Worm (Caenorhabditis elegans) whole organism, L2 larva: Measurements from ENCODE around the gene pqn-80.

Experiments
- C34F6.9 ChIP-seq: fragments of 150-350 bp; optimal IDR thresholded peaks from 2 replicates; lab custom pipeline; 2014; ENCODE audit warnings: missing biosample characterization, missing genetic modification characterization
- F13H6.1 ChIP-seq: sonication (generic microtip); optimal IDR thresholded peaks from 2 replicates; lab custom pipeline; 2016; ENCODE audit warnings: missing genetic modification characterization, missing compliant biosample characterization
- R02D3.7 ChIP-seq: fragments of 150-350 bp; optimal IDR thresholded peaks from 2 replicates; lab custom pipeline; 2014; ENCODE audit warnings: missing biosample characterization, missing genetic modification characterization
- Y55F3AM.14 ChIP-seq: fragments of 200-800 bp; sonication (Bioruptor generic); optimal IDR thresholded peaks from 2 replicates; lab custom pipeline; 2018; ENCODE audit warnings: mild to moderate bottlenecking, missing genetic modification characterization, missing compliant biosample characterization
- ZK546.5 ChIP-seq: sonication (generic microtip); optimal IDR thresholded peaks from 2 replicates; lab custom pipeline; 2017; ENCODE audit warnings: missing biosample characterization, missing genetic modification characterization
- alr-1 ChIP-seq: fragments of 150-350 bp; optimal IDR thresholded peaks from 2 replicates; lab custom pipeline; 2014; ENCODE audit warnings: missing biosample characterization, missing genetic modification characterization
- aly-2 ChIP-seq: fragments of 150-350 bp; optimal IDR thresholded peaks from 2 replicates; lab custom pipeline; 2014; ENCODE audit warnings: missing biosample characterization, missing genetic modification characterization
- ama-1 ChIP-seq: fragments of 150-350 bp; optimal IDR thresholded peaks from 2 replicates; lab custom pipeline; 2018; ENCODE audit warnings: inconsistent platforms
- blmp-1 ChIP-seq: sonication (generic microtip); optimal IDR thresholded peaks from 2 replicates; lab custom pipeline; 2017; ENCODE audit warnings: missing genetic modification characterization, mild to moderate bottlenecking, missing compliant biosample characterization, antibody characterized with exemption, moderate library complexity; ENCODE audit not compliant: insufficient read depth
- ceh-16 ChIP-seq: fragments of 150-350 bp; optimal IDR thresholded peaks from 2 replicates; lab custom pipeline; 2014; ENCODE audit warnings: missing biosample characterization, missing genetic modification characterization
- ceh-82 ChIP-seq: fragments of 150-350 bp; optimal IDR thresholded peaks from 2 replicates; lab custom pipeline; 2014; ENCODE audit warnings: missing biosample characterization, missing genetic modification characterization
- dmd-4 ChIP-seq: sonication (generic microtip); optimal IDR thresholded peaks from 2 replicates; lab custom pipeline; 2017; ENCODE audit warnings: missing biosample characterization, missing genetic modification characterization
- elt-1 ChIP-seq: fragments of 150-350 bp; optimal IDR thresholded peaks from 2 replicates; lab custom pipeline; 2014; ENCODE audit warnings: missing biosample characterization, missing genetic modification characterization
- elt-3 ChIP-seq: sonication (generic microtip); optimal IDR thresholded peaks from 2 replicates; lab custom pipeline; 2017; ENCODE audit warnings: missing biosample characterization, missing genetic modification characterization
- fos-1 ChIP-seq: fragments of 150-350 bp; optimal IDR thresholded peaks from 2 replicates; lab custom pipeline; 2014; ENCODE audit warnings: missing biosample characterization, missing genetic modification characterization
- gmeb-1 ChIP-seq: fragments of 150-350 bp; optimal IDR thresholded peaks from 2 replicates; lab custom pipeline; 2014; ENCODE audit warnings: missing biosample characterization, missing genetic modification characterization
- lin-11 ChIP-seq: fragments of 150-350 bp; sonication (generic microtip); optimal IDR thresholded peaks from 2 replicates; lab custom pipeline; 2014; ENCODE audit warnings: missing biosample characterization, missing genetic modification characterization, inconsistent platforms, mixed read lengths
- lin-39 ChIP-seq: fragments of 150-350 bp; optimal IDR thresholded peaks from 2 replicates; lab custom pipeline; 2014; ENCODE audit warnings: missing biosample characterization, missing genetic modification reagents, missing genetic modification characterization
- mab-5 ChIP-seq: fragments of 150-350 bp; optimal IDR thresholded peaks from 2 replicates; lab custom pipeline; 2014; ENCODE audit warnings: missing biosample characterization, missing genetic modification characterization
- mbf-1 ChIP-seq: sonication (generic microtip); optimal IDR thresholded peaks from 2 replicates; lab custom pipeline; 2017; ENCODE audit warnings: missing biosample characterization, missing genetic modification characterization
- mdl-1 ChIP-seq, 2 experiments: fragments of 150-350 bp in 1 of 2; sonication (generic microtip) in 1 of 2; optimal IDR thresholded peaks; 2 replicates each; lab custom pipeline; 2017; ENCODE audit warnings: missing biosample characterization in 2 of 2, missing genetic modification characterization in 2 of 2
- nhr-10 ChIP-seq: sonication (generic microtip); optimal IDR thresholded peaks from 2 replicates; lab custom pipeline; 2017; ENCODE audit warnings: missing biosample characterization, missing genetic modification characterization
- nhr-11 ChIP-seq: fragments of 150-350 bp; optimal IDR thresholded peaks from 2 replicates; lab custom pipeline; 2014; ENCODE audit warnings: missing biosample characterization, missing genetic modification characterization
- nhr-12 ChIP-seq: fragments of 150-350 bp; optimal IDR thresholded peaks from 2 replicates; lab custom pipeline; 2014; ENCODE audit warnings: missing biosample characterization, missing genetic modification characterization
- nhr-129 ChIP-seq: fragments of 150-350 bp; optimal IDR thresholded peaks from 2 replicates; lab custom pipeline; 2014; ENCODE audit warnings: missing biosample characterization, missing genetic modification characterization
- nhr-21 ChIP-seq: fragments of 150-350 bp; optimal IDR thresholded peaks from 2 replicates; lab custom pipeline; 2014; ENCODE audit warnings: missing biosample characterization, missing genetic modification characterization
- nhr-237 ChIP-seq: fragments of 150-350 bp; optimal IDR thresholded peaks from 2 replicates; lab custom pipeline; 2014; ENCODE audit warnings: missing biosample characterization, missing genetic modification characterization
- nhr-25 ChIP-seq: fragments of 150-350 bp; sonication (generic microtip); optimal IDR thresholded peaks from 3 replicates; lab custom pipeline; 2014; ENCODE audit warnings: missing biosample characterization, missing genetic modification characterization
- nhr-6 ChIP-seq: fragments of 150-350 bp; optimal IDR thresholded peaks from 2 replicates; lab custom pipeline; 2014; ENCODE audit warnings: missing biosample characterization, missing genetic modification characterization
- nhr-77 ChIP-seq: fragments of 150-350 bp; optimal IDR thresholded peaks from 2 replicates; lab custom pipeline; 2014; ENCODE audit warnings: missing biosample characterization, missing genetic modification characterization
- peb-1 ChIP-seq: fragments of 150-350 bp; optimal IDR thresholded peaks from 2 replicates; lab custom pipeline; 2014; ENCODE audit warnings: missing biosample characterization, missing genetic modification characterization
- sem-4 ChIP-seq: fragments of 150-350 bp; optimal IDR thresholded peaks from 2 replicates; lab custom pipeline; 2014; ENCODE audit warnings: missing biosample characterization, missing genetic modification reagents, missing genetic modification characterization
- skn-1 ChIP-seq: sonication (generic microtip); optimal IDR thresholded peaks from 2 replicates; lab custom pipeline; 2017; ENCODE audit warnings: missing biosample characterization, missing genetic modification characterization
- sma-3 ChIP-seq: sonication (generic microtip); optimal IDR thresholded peaks from 2 replicates; lab custom pipeline; 2016; ENCODE audit warnings: missing genetic modification reagents, missing genetic modification characterization, missing compliant biosample characterization
- sma-9 ChIP-seq, 2 experiments: fragments of 150-350 bp in 1 of 2; sonication (generic microtip) in 1 of 2; optimal IDR thresholded peaks; 2 replicates each; lab custom pipeline; 2014 to 2016; ENCODE audit warnings: missing genetic modification characterization in 2 of 2, mild to moderate bottlenecking in 1 of 2, missing biosample characterization in 1 of 2, missing compliant biosample characterization in 1 of 2, missing genetic modification reagents in 1 of 2, moderate library complexity in 1 of 2
- snpc-4 ChIP-seq: fragments of 150-350 bp; optimal IDR thresholded peaks from 2 replicates; lab custom pipeline; 2014; ENCODE audit warnings: missing biosample characterization, missing genetic modification characterization
- unc-39 ChIP-seq: fragments of 150-350 bp; optimal IDR thresholded peaks from 2 replicates; lab custom pipeline; 2014; ENCODE audit warnings: missing biosample characterization, missing genetic modification characterization
- unc-55 ChIP-seq: fragments of 150-350 bp; sonication (generic microtip); optimal IDR thresholded peaks from 3 replicates; lab custom pipeline; 2014; ENCODE audit warnings: missing biosample characterization, missing genetic modification reagents, missing genetic modification characterization
- unc-62 ChIP-seq: fragments of 150-350 bp; optimal IDR thresholded peaks from 2 replicates; lab custom pipeline; 2014; ENCODE audit warnings: missing biosample characterization, missing genetic modification reagents, missing genetic modification characterization
- zag-1 ChIP-seq: fragments of 150-350 bp; optimal IDR thresholded peaks from 2 replicates; lab custom pipeline; 2014; ENCODE audit warnings: missing biosample characterization, missing genetic modification characterization
- ztf-1 ChIP-seq: fragments of 200-800 bp; sonication (Bioruptor generic); conservative IDR thresholded peaks from 2 replicates; pipeline ENCODE4 v1.3.6; 2022; ENCODE audit warnings: missing genetic modification characterization, missing compliant biosample characterization
- ztf-11 ChIP-seq: sonication (generic microtip); optimal IDR thresholded peaks from 2 replicates; lab custom pipeline; 2017; ENCODE audit warnings: missing biosample characterization, missing genetic modification characterization
- ztf-4 ChIP-seq: fragments of 150-350 bp; optimal IDR thresholded peaks from 2 replicates; lab custom pipeline; 2014; ENCODE audit warnings: missing biosample characterization, missing genetic modification characterization

pqn-80 gene

DNA sequence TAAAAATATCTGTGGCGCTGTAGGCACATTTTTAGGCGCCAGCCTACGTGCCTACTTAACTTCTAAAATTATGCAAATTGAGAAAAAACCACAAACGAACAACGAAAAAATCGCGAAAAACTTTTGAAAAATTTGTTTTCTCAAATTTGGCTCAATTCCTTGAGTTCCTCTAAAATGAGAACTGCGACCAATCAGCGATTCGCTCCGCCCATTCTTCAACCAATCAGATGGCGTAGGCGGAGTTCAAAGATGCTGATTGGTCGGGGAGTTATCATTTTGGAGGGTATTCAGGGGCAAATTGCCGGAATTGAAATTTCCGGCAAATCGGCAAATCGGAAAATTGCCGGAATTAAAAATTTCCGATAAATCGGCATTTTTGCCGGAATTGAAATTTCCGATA is 40.5 kb upstream of the pqn-80 start:
- no peak for TF ChIP-seq nhr-25 (tag; lab: Kevin White, UChicago)
- TF ChIP-seq peb-1: no peak
- no peak for TF ChIP-seq ceh-82 (tag; lab: Kevin White, UChicago)
- no peak for TF ChIP-seq elt-1 (tag; lab: Kevin White, UChicago)
- no peak for TF ChIP-seq skn-1 (tag; lab: Kevin White, UChicago)
- TF ChIP-seq nhr-237: no peak
- no peak for TF ChIP-seq mab-5 (tag; lab: Kevin White, UChicago)
- no peak for TF ChIP-seq ztf-11
- TF ChIP-seq C34F6.9 (tag; lab: Kevin White, UChicago): no peak
- TF ChIP-seq nhr-11 (tag; lab: Kevin White, UChicago): no peak
- TF ChIP-seq ama-1 (lab: Kevin White, UChicago): no peak
- no peak for TF ChIP-seq nhr-10 (tag; lab: Kevin White, UChicago)
- no peak for TF ChIP-seq ceh-16 (tag; lab: Kevin White, UChicago)
- no peak for TF ChIP-seq snpc-4 (tag; lab: Kevin White, UChicago)
- TF ChIP-seq alr-1 (tag; lab: Kevin White, UChicago): no peak
- TF ChIP-seq blmp-1 (tag; lab: Kevin White, UChicago): no peak
- no peak for TF ChIP-seq F13H6.1 (tag; lab: Kevin White, UChicago)

DNA sequence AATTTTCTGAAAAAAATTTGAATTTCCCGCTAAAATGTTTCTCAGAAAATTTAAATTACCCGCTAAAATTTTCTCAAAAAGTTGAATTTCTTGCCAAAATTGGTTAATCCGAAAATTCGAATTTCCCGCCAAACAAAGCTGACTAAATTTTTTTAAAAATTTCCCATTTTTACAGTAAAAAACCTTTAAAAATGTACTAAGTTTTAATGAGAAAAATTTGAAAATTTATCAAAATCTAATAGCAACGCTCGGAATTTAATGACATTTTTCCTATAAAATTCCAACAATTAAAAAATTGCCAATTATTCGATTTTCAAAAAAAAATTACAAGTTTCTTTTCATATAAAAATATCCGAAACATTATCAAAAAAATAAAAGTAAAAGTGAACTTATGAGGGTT is 34.4 kb upstream of the pqn-80 start:
- no peak for TF ChIP-seq R02D3.7 (tag; lab: Kevin White, UChicago)
- no peak for TF ChIP-seq fos-1 (tag; lab: Kevin White, UChicago)
- TF ChIP-seq ceh-82 (tag; lab: Kevin White, UChicago): no peak
- TF ChIP-seq nhr-11 (tag; lab: Kevin White, UChicago): no peak

DNA sequence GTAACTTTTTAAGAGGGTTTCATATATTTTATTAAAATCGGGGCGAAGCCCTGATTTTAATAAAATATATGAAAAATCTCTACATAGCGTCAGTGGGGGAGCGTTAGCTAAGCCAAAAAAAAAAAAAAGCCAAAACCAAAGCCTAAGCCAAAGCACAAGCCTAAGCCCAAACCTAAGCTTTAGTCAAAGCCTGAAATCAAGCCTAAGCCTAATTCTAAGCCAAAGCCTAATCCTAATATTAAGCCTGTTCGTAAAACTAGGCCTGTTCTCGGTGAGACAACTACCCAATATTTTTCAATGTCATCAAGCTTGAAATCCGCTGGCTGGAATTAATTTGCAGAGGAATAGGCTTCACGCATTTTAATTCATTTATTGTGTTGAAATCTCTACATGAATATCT is 30.7 kb upstream of the pqn-80 start:
- peak; percentile 23 for TF ChIP-seq ama-1 (lab: Kevin White, UChicago)
- no peak for TF ChIP-seq nhr-6 (tag; lab: Kevin White, UChicago)
- TF ChIP-seq, all 48 proteins: peak for 1

DNA sequence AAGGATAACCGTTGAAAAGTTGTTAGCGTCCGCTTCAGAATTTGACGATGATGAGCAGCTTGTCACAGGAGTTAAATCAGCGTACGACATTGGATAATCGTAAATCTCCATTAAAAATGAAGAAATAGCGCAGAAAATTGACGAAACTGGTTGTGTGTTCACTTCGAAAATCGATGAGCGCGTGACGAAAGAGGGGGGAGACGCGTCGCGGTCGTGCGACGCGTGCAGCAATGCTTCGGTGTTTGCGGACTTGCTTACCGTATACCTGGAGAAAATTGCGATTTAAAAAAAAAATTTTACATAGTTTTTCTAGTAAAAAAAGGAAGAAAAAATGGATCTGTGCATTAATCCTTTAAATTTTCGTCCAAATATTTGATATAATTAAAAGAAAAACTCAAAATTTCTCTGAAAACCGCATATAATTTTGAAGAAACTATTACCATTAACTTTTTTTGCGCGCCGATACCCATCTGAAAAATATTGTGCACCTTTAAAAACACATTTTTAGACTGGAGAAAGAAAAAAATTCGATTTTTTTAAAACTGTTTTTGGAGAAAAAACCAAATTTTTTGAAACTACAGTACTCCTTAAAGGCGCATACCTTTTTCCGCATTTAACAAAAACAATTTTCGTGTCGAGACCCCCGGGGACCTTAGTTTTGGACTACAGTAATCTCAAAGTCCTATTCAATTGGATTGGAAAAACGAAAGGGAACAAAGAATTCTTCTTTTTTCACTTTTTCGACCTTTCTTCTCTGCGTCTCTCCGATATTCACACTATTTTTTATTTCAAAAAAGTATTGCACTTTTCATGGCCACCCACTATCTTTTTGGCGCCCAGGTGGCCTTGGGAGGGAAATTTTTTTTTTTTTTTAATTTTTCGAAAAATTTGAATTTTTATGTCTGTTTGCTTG is 27.7 kb upstream of the pqn-80 start:
- no peak for TF ChIP-seq dmd-4 (tag; lab: Kevin White, UChicago)
- no peak for TF ChIP-seq nhr-77 (tag; lab: Kevin White, UChicago)
- TF ChIP-seq lin-11 (tag; lab: Kevin White, UChicago): peak; percentile 83
- peak; percentile 84 for TF ChIP-seq nhr-129 (tag; lab: Kevin White, UChicago)
- TF ChIP-seq elt-3 (tag; lab: Kevin White, UChicago): no peak
- TF ChIP-seq fos-1 (tag; lab: Kevin White, UChicago): peak; percentile 71
- TF ChIP-seq nhr-21 (tag; lab: Kevin White, UChicago): peak; percentile 50
- no peak for TF ChIP-seq mbf-1
- TF ChIP-seq sem-4 (tag; lab: Kevin White, UChicago): peak; percentile 92
- TF ChIP-seq nhr-11 (tag; lab: Kevin White, UChicago): no peak
- no peak for TF ChIP-seq lin-39
- no peak for TF ChIP-seq skn-1 (tag; lab: Kevin White, UChicago)
- TF ChIP-seq nhr-25 (tag; lab: Kevin White, UChicago): peak; percentile 86
- peak; percentile 8 for TF ChIP-seq ceh-82 (tag; lab: Kevin White, UChicago)
- TF ChIP-seq mab-5 (tag; lab: Kevin White, UChicago): peak; percentile 76
- TF ChIP-seq ztf-4: peak; percentile 72
- peak; percentile 76 for TF ChIP-seq sma-9 (GFP tag; optimal IDR thresholded peaks at IDR 0.05; lab: Kevin White, UChicago)
- no peak for TF ChIP-seq sma-9 (tag; optimal IDR thresholded peaks at IDR 0.05; lab: Kevin White, UChicago)
- TF ChIP-seq ztf-1: no peak
- TF ChIP-seq gmeb-1 (tag; lab: Kevin White, UChicago): peak; percentile 77
- peak; percentile 69 for TF ChIP-seq Y55F3AM.14 (GFP tag; lab: Kevin White, UChicago)
- no peak for TF ChIP-seq elt-1 (tag; lab: Kevin White, UChicago)
- peak; percentile 76 for TF ChIP-seq sma-3 (GFP tag; lab: Kevin White, UChicago)
- peak; percentile 14 for TF ChIP-seq nhr-6 (tag; lab: Kevin White, UChicago)
- no peak for TF ChIP-seq unc-62 (GFP tag; lab: Kevin White, UChicago)
- no peak for TF ChIP-seq unc-39
- TF ChIP-seq F13H6.1 (tag; lab: Kevin White, UChicago): peak; percentile 76
- TF ChIP-seq mdl-1 (tag; optimal IDR thresholded peaks at IDR 0.05; lab: Kevin White, UChicago): peak; percentile 3 to 67
- peak; percentile 52 for TF ChIP-seq snpc-4 (tag; lab: Kevin White, UChicago)
- no peak for TF ChIP-seq ztf-11
- peak; percentile 95 for TF ChIP-seq blmp-1 (tag; lab: Kevin White, UChicago)
- TF ChIP-seq nhr-237: no peak
- no peak for TF ChIP-seq alr-1 (tag; lab: Kevin White, UChicago)
- no peak for TF ChIP-seq ZK546.5 (tag; lab: Kevin White, UChicago)
- TF ChIP-seq unc-55 (GFP tag; lab: Kevin White, UChicago): peak; percentile 94
- peak; percentile 99 for TF ChIP-seq C34F6.9 (tag; lab: Kevin White, UChicago)
- no peak for TF ChIP-seq aly-2
- TF ChIP-seq nhr-10 (tag; lab: Kevin White, UChicago): no peak
- no peak for TF ChIP-seq nhr-12
- TF ChIP-seq zag-1: peak; percentile 55
